Fruit fly (Drosophila melanogaster) whole organism, embryonic: Measurements from ENCODE around the gene CG9550.

Experiments used
- Abd-B ChIP-seq: fragments of 200-800 bp; sonication (Bioruptor generic); optimal IDR thresholded peaks from 2 replicates; lab custom pipeline; 2018; ENCODE audit warnings: missing biosample characterization, mild to moderate bottlenecking, missing genetic modification characterization, moderate library complexity
- Adf1 ChIP-seq: fragments of 200-800 bp; sonication (Bioruptor generic); IDR thresholded peaks from 2 replicates; pipeline ENCODE4 v1.3.6; 2022; ENCODE audit warnings: missing biosample characterization, missing genetic modification characterization
- Asciz ChIP-seq: fragments of 200-800 bp; sonication (Bioruptor generic); optimal IDR thresholded peaks from 2 replicates; lab custom pipeline; 2017; ENCODE audit warnings: missing biosample characterization, mild to moderate bottlenecking, missing genetic modification characterization, missing genetic modification reagents
- Bteb2 ChIP-seq: fragments of 200-800 bp; sonication (Bioruptor generic); optimal IDR thresholded peaks from 2 replicates; lab custom pipeline; 2016; ENCODE audit warnings: missing biosample characterization, missing genetic modification characterization
- CG10267 ChIP-seq: fragments of 200-800 bp; sonication (Bioruptor generic); optimal IDR thresholded peaks from 2 replicates; lab custom pipeline; 2018; ENCODE audit warnings: missing biosample characterization, mild to moderate bottlenecking, missing genetic modification characterization, moderate library complexity
- CG11247 ChIP-seq: fragments of 200-800 bp; sonication (Bioruptor generic); IDR thresholded peaks from 2 replicates; pipeline ENCODE4 v1.3.6; 2022; ENCODE audit warnings: missing biosample characterization, missing genetic modification characterization
- CG11723 ChIP-seq: fragments of 200-800 bp; sonication (Bioruptor generic); optimal IDR thresholded peaks from 2 replicates; lab custom pipeline; 2017; ENCODE audit warnings: missing biosample characterization, mild to moderate bottlenecking, missing genetic modification characterization
- CG12071 ChIP-seq: fragments of 200-800 bp; sonication (Bioruptor generic); optimal IDR thresholded peaks from 3 replicates; lab custom pipeline; 2018; ENCODE audit warnings: missing biosample characterization, mild to moderate bottlenecking, missing genetic modification characterization
- CG14441 ChIP-seq: fragments of 200-800 bp; sonication (Bioruptor generic); IDR thresholded peaks from 2 replicates; pipeline ENCODE4 v1.3.6; 2022; ENCODE audit warnings: missing biosample characterization, missing genetic modification characterization
- CG17328 ChIP-seq: fragments of 200-800 bp; sonication (Bioruptor generic); IDR thresholded peaks from 2 replicates; pipeline ENCODE4 v1.3.6; 2022; ENCODE audit warnings: missing biosample characterization, missing genetic modification characterization
- CG17385 ChIP-seq: fragments of 200-800 bp; sonication (Bioruptor generic); optimal IDR thresholded peaks from 3 replicates; lab custom pipeline; 2018; ENCODE audit warnings: missing biosample characterization, mild to moderate bottlenecking, missing genetic modification characterization
- CG3281 ChIP-seq: fragments of 200-800 bp; sonication (Bioruptor generic); optimal IDR thresholded peaks from 3 replicates; lab custom pipeline; 2017; ENCODE audit warnings: missing biosample characterization, mild to moderate bottlenecking, missing genetic modification characterization
- CG5245 ChIP-seq: fragments of 200-800 bp; sonication (Bioruptor generic); optimal IDR thresholded peaks from 3 replicates; lab custom pipeline; 2016; ENCODE audit warnings: missing biosample characterization, missing genetic modification characterization
- CG7271 ChIP-seq: fragments of 200-800 bp; sonication (Bioruptor generic); optimal IDR thresholded peaks from 2 replicates; lab custom pipeline; 2018; ENCODE audit warnings: missing biosample characterization, mild to moderate bottlenecking, missing genetic modification characterization, moderate library complexity
- CG8359 ChIP-seq: fragments of 200-800 bp; sonication (Bioruptor generic); optimal IDR thresholded peaks from 2 replicates; lab custom pipeline; 2017; ENCODE audit warnings: missing biosample characterization, mild to moderate bottlenecking, missing genetic modification characterization, borderline replicate concordance
- CTCF ChIP-seq: fragments of 200-800 bp; sonication (Bioruptor generic); optimal IDR thresholded peaks from 2 replicates; lab custom pipeline; 2017; ENCODE audit warnings: missing biosample characterization, mild to moderate bottlenecking, missing genetic modification characterization, moderate library complexity
- Dbx ChIP-seq: fragments of 200-800 bp; sonication (Bioruptor generic); IDR thresholded peaks from 3 replicates; pipeline ENCODE4 v1.3.6; 2022; ENCODE audit warnings: missing biosample characterization, missing genetic modification characterization
- Dip2 ChIP-seq: fragments of 200-800 bp; sonication (Bioruptor generic); IDR thresholded peaks from 2 replicates; pipeline ENCODE4 v1.3.6; 2022; ENCODE audit warnings: missing biosample characterization, missing genetic modification characterization
- Dll ChIP-seq: fragments of 200-800 bp; sonication (Bioruptor generic); IDR thresholded peaks from 4 replicates; pipeline ENCODE4 v1.3.6; 2022; ENCODE audit warnings: missing biosample characterization, missing genetic modification characterization; ENCODE audit not compliant: partially characterized antibody
- E2f2 ChIP-seq: fragments of 200-800 bp; sonication (Bioruptor generic); IDR thresholded peaks from 2 replicates; pipeline ENCODE4 v1.3.6; 2022; ENCODE audit warnings: missing biosample characterization, missing genetic modification characterization
- Ets65A ChIP-seq: fragments of 200-800 bp; sonication (Bioruptor generic); peaks from one replicate; lab custom pipeline; 2016; ENCODE audit warnings: missing biosample characterization, missing genetic modification characterization
- Hr3 ChIP-seq: fragments of 200-800 bp; sonication (Bioruptor generic); optimal IDR thresholded peaks from 3 replicates; lab custom pipeline; 2016; ENCODE audit warnings: missing biosample characterization, missing genetic modification characterization
- Hr51 ChIP-seq, 2 experiments: fragments of 200-800 bp; sonication (Bioruptor generic); optimal IDR thresholded peaks; 2 replicates in 1 of 2; 3 replicates in 1 of 2; lab custom pipeline; 2016 to 2018; ENCODE audit warnings: missing biosample characterization in 2 of 2, missing genetic modification characterization in 2 of 2, mild to moderate bottlenecking in 1 of 2, moderate library complexity in 1 of 2
- Meics ChIP-seq: fragments of 200-800 bp; sonication (Bioruptor generic); optimal IDR thresholded peaks from 2 replicates; lab custom pipeline; 2017; ENCODE audit warnings: missing biosample characterization, mild to moderate bottlenecking, missing genetic modification characterization
- Mes4 ChIP-seq: fragments of 200-800 bp; sonication (Bioruptor generic); optimal IDR thresholded peaks from 2 replicates; lab custom pipeline; 2016; ENCODE audit warnings: missing biosample characterization, missing genetic modification characterization
- NC2α ChIP-seq: fragments of 200-800 bp; sonication (Bioruptor generic); optimal IDR thresholded peaks from 2 replicates; lab custom pipeline; 2016; ENCODE audit warnings: missing biosample characterization, missing genetic modification characterization
- Optix ChIP-seq: fragments of 200-800 bp; sonication (Bioruptor generic); IDR thresholded peaks from 3 replicates; pipeline ENCODE4 v1.3.6; 2022; ENCODE audit warnings: missing biosample characterization, missing genetic modification characterization
- Xrp1 ChIP-seq: fragments of 200-800 bp; sonication (Bioruptor generic); IDR thresholded peaks from 2 replicates; pipeline ENCODE4 v1.3.6; 2022; ENCODE audit warnings: missing biosample characterization, missing genetic modification characterization
- cas ChIP-seq: fragments of 200-800 bp; sonication (Bioruptor generic); IDR thresholded peaks from 2 replicates; pipeline ENCODE4 v1.3.6; 2022; ENCODE audit warnings: missing biosample characterization, missing genetic modification characterization
- cwo ChIP-seq: fragments of 200-800 bp; sonication (Bioruptor generic); optimal IDR thresholded peaks from 3 replicates; lab custom pipeline; 2017; ENCODE audit warnings: missing biosample characterization, missing genetic modification characterization, mild to moderate bottlenecking, moderate library complexity, missing genetic modification reagents
- danr ChIP-seq: fragments of 200-800 bp; sonication (Bioruptor generic); IDR thresholded peaks from 2 replicates; pipeline ENCODE4 v1.3.6; 2022; ENCODE audit warnings: missing biosample characterization, missing genetic modification characterization
- dimm ChIP-seq: fragments of 200-800 bp; sonication (Bioruptor generic); IDR thresholded peaks from 2 replicates; pipeline ENCODE4 v1.3.6; 2022; ENCODE audit warnings: missing biosample characterization, missing genetic modification characterization
- grau ChIP-seq: fragments of 200-800 bp; optimal IDR thresholded peaks from 3 replicates; lab custom pipeline; 2019; ENCODE audit warnings: missing biosample characterization, mild to moderate bottlenecking, missing genetic modification characterization, moderate library complexity
- hb ChIP-seq: fragments of 200-800 bp; sonication (Bioruptor generic); IDR thresholded peaks from 3 replicates; pipeline ENCODE4 v1.3.6; 2022; ENCODE audit warnings: missing biosample characterization, missing genetic modification characterization; ENCODE audit not compliant: partially characterized antibody
- her ChIP-seq: fragments of 200-800 bp; sonication (Bioruptor generic); optimal IDR thresholded peaks from 2 replicates; lab custom pipeline; 2016; ENCODE audit warnings: missing biosample characterization, missing genetic modification characterization
- jumu ChIP-seq: fragments of 200-800 bp; sonication (Bioruptor generic); optimal IDR thresholded peaks from 3 replicates; lab custom pipeline; 2016; ENCODE audit warnings: missing biosample characterization, missing genetic modification characterization
- kay ChIP-seq: fragments of 200-800 bp; sonication (Bioruptor generic); optimal IDR thresholded peaks from 2 replicates; lab custom pipeline; 2016; ENCODE audit warnings: missing biosample characterization, missing genetic modification characterization
- knrl ChIP-seq: fragments of 200-800 bp; sonication (Bioruptor generic); IDR thresholded peaks from 3 replicates; pipeline ENCODE4 v1.3.6; 2022; ENCODE audit warnings: missing biosample characterization, missing genetic modification characterization; ENCODE audit not compliant: partially characterized antibody
- mam ChIP-seq: fragments of 200-800 bp; sonication (Bioruptor generic); optimal IDR thresholded peaks from 3 replicates; lab custom pipeline; 2016; ENCODE audit warnings: missing biosample characterization, missing genetic modification characterization
- p53 ChIP-seq: fragments of 200-800 bp; sonication (Bioruptor generic); optimal IDR thresholded peaks from 2 replicates; lab custom pipeline; 2016; ENCODE audit warnings: missing biosample characterization, missing genetic modification characterization
- pb ChIP-seq: fragments of 200-800 bp; sonication (Bioruptor generic); optimal IDR thresholded peaks from 3 replicates; lab custom pipeline; 2016; ENCODE audit warnings: missing biosample characterization, missing genetic modification characterization
- peb ChIP-seq: fragments of 200-800 bp; sonication (Bioruptor generic); IDR thresholded peaks from 2 replicates; pipeline ENCODE4 v1.3.6; 2022; ENCODE audit warnings: missing biosample characterization, missing genetic modification characterization
- pfk ChIP-seq: fragments of 200-800 bp; sonication (Bioruptor generic); optimal IDR thresholded peaks from 2 replicates; lab custom pipeline; 2018; ENCODE audit warnings: missing biosample characterization, mild to moderate bottlenecking, missing genetic modification characterization, moderate library complexity
- row ChIP-seq: fragments of 200-800 bp; sonication (Bioruptor generic); IDR thresholded peaks from 3 replicates; pipeline ENCODE4 v1.3.6; 2022; ENCODE audit warnings: missing biosample characterization, missing genetic modification characterization
- salm ChIP-seq: fragments of 200-800 bp; sonication (Bioruptor generic); optimal IDR thresholded peaks from 2 replicates; lab custom pipeline; 2018; ENCODE audit warnings: missing biosample characterization, mild to moderate bottlenecking, missing genetic modification characterization
- sens ChIP-seq: fragments of 200-800 bp; sonication (Bioruptor generic); peaks from one replicate; lab custom pipeline; 2016; ENCODE audit warnings: missing biosample characterization, missing genetic modification characterization
- sisA ChIP-seq: fragments of 200-800 bp; sonication (Bioruptor generic); IDR thresholded peaks from 2 replicates; pipeline ENCODE4 v1.3.6; 2022; ENCODE audit warnings: missing biosample characterization, missing genetic modification characterization
- tna ChIP-seq: fragments of 200-800 bp; sonication (Bioruptor generic); IDR thresholded peaks from 2 replicates; pipeline ENCODE4 v1.3.6; 2022; ENCODE audit warnings: missing biosample characterization, missing genetic modification characterization; ENCODE audit not compliant: partially characterized antibody
- trem ChIP-seq: fragments of 200-800 bp; optimal IDR thresholded peaks from 3 replicates; lab custom pipeline; 2019; ENCODE audit warnings: missing biosample characterization, mild to moderate bottlenecking, missing genetic modification characterization, moderate library complexity
- unpg ChIP-seq: fragments of 200-800 bp; sonication (Bioruptor generic); optimal IDR thresholded peaks from 3 replicates; lab custom pipeline; 2018; ENCODE audit warnings: missing biosample characterization, mild to moderate bottlenecking, missing genetic modification characterization, moderate library complexity
- vfl ChIP-seq: fragments of 200-800 bp; sonication (Bioruptor generic); optimal IDR thresholded peaks from 2 replicates; lab custom pipeline; 2016; ENCODE audit warnings: missing biosample characterization, missing genetic modification characterization
- wdn ChIP-seq: fragments of 200-800 bp; sonication (Bioruptor generic); IDR thresholded peaks from 2 replicates; pipeline ENCODE4 v1.3.6; 2022; ENCODE audit warnings: missing biosample characterization, missing genetic modification characterization
- yki ChIP-seq: fragments of >200 bp; optimal IDR thresholded peaks from 3 replicates; lab custom pipeline; 2018

Gene CG9550

DNA sequence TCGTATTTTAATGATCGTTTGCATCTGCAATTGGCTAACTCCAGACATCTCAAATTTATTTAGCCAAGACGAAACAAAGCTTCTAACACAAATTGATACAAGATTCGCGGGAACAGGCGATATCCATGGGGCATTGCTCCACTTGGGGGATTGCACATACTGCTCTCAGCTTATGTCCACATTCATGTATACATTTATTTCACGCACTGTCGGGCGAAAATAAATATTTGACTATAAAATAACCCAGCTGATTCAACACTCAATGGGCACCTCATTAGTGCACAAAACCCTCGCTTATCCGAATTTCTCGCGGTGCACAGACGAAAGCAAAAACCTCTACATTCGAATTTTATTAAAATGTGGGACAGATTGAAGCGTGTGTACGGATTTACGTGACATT lies 35.4 kb upstream of the CG9550 start (continued):
- no peak for TF ChIP-seq Mes4 (GFP tag; lab: Kevin White, UChicago)
- 0 out of 2 replicates have a peak, but pooled peaks have one; percentile 25 for TF ChIP-seq CG17328 (GFP tag; lab: Robert Waterston, UW)
- TF ChIP-seq E2f2 (GFP tag; lab: Robert Waterston, UW), result no peak; the same call in 1 of the 2 replicates
- no peak for TF ChIP-seq Dbx
- TF ChIP-seq dimm, result no peak
- peak; percentile 75 for TF ChIP-seq CG12071 (GFP tag; lab: Kevin White, UChicago)
- no peak for TF ChIP-seq CG7271 (tag; lab: Kevin White, UChicago)
- no peak for TF ChIP-seq CG8359
- no peak for TF ChIP-seq CG11247 (GFP tag; lab: Robert Waterston, UW)
- no peak for TF ChIP-seq Bteb2 (GFP tag; lab: Kevin White, UChicago)
- no peak for TF ChIP-seq Hr51 (GFP tag; optimal IDR thresholded peaks at IDR 0.05; lab: Kevin White, UChicago)
- no peak for TF ChIP-seq hb (GFP tag; lab: Robert Waterston, UW)
- no peak for TF ChIP-seq danr (GFP tag; lab: Robert Waterston, UW)
- no peak for TF ChIP-seq Dip2 (GFP tag; lab: Robert Waterston, UW)
- TF ChIP-seq CG11723 (GFP tag; lab: Kevin White, UChicago), result peak; percentile 2
- 0 out of 2 replicates have a peak, but pooled peaks have one; percentile 6 for TF ChIP-seq sisA
- peak; percentile 32 for TF ChIP-seq CG3281 (GFP tag; lab: Kevin White, UChicago)
- TF ChIP-seq p53 (GFP tag; lab: Kevin White, UChicago), result no peak
- no peak for TF ChIP-seq Adf1 (GFP tag; lab: Robert Waterston, UW)
- TF ChIP-seq CG14441 (GFP tag; lab: Robert Waterston, UW), result peak; percentile 39; the same call in 1 of the 2 replicates
- TF ChIP-seq Abd-B (GFP tag; lab: Kevin White, UChicago), result no peak
- TF ChIP-seq CTCF (GFP tag; lab: Kevin White, UChicago), result peak; percentile 10
- TF ChIP-seq grau (tag; lab: Kevin White, UChicago), result peak; percentile 7
- TF ChIP-seq mam (GFP tag; lab: Kevin White, UChicago), result no peak
- no peak for TF ChIP-seq Meics (GFP tag; lab: Kevin White, UChicago)
- TF ChIP-seq salm (tag; lab: Kevin White, UChicago), result peak; percentile 56
- no peak for TF ChIP-seq CG10267 (tag; lab: Kevin White, UChicago)
- TF ChIP-seq trem, result no peak
- no peak for TF ChIP-seq kay (GFP tag; lab: Kevin White, UChicago)
- no peak for TF ChIP-seq Optix (GFP tag; lab: Robert Waterston, UW)
- TF ChIP-seq jumu (GFP tag; lab: Kevin White, UChicago), result no peak
- TF ChIP-seq unpg (GFP tag; lab: Kevin White, UChicago), result peak; percentile 46
- no peak for TF ChIP-seq vfl (GFP tag; lab: Kevin White, UChicago)
- TF ChIP-seq pfk (GFP tag; lab: Kevin White, UChicago), result no peak
- TF ChIP-seq row, result 0 out of 3 replicates have a peak, but pooled peaks have one; percentile 9
- peak; percentile 63 for TF ChIP-seq Xrp1 (GFP tag; lab: Robert Waterston, UW)
- TF ChIP-seq wdn (GFP tag; lab: Robert Waterston, UW), result no peak
- TF ChIP-seq knrl (GFP tag; lab: Robert Waterston, UW), result no peak
- no peak for TF ChIP-seq yki (lab: Kevin White, UChicago)
- no peak for TF ChIP-seq cwo (GFP tag; lab: Kevin White, UChicago)
- peak; percentile 73 for TF ChIP-seq Asciz (GFP tag; lab: Kevin White, UChicago)
- no peak for TF ChIP-seq Hr3 (GFP tag; lab: Kevin White, UChicago)
- no peak for TF ChIP-seq NC2α (GFP tag; lab: Kevin White, UChicago)
- TF ChIP-seq Ets65A (GFP tag; lab: Kevin White, UChicago), result no peak
- no peak for TF ChIP-seq peb (GFP tag; lab: Robert Waterston, UW)
- no peak for TF ChIP-seq CG5245 (GFP tag; lab: Kevin White, UChicago)
- no peak for TF ChIP-seq her (GFP tag; lab: Kevin White, UChicago)
- no peak for TF ChIP-seq cas (GFP tag; lab: Robert Waterston, UW)
- no peak for TF ChIP-seq tna (GFP tag; lab: Robert Waterston, UW)
- TF ChIP-seq pb (GFP tag; lab: Kevin White, UChicago), result no peak
- no peak for TF ChIP-seq Dll
- TF ChIP-seq CG17385 (GFP tag; lab: Kevin White, UChicago), result peak; percentile 17
- TF ChIP-seq sens (GFP tag; lab: Kevin White, UChicago), result peak; percentile 55
